Fruit fly (Drosophila melanogaster) whole organism, embryonic: Measurements from ENCODE around the gene CG43931.

Source experiments
- Ada2b ChIP-seq: fragments of 200-800 bp; sonication (Bioruptor generic); IDR thresholded peaks from 2 replicates; pipeline ENCODE4 v1.3.6; 2022; ENCODE audit warnings: missing biosample characterization, missing genetic modification characterization
- Asciz ChIP-seq: fragments of 200-800 bp; sonication (Bioruptor generic); optimal IDR thresholded peaks from 2 replicates; lab custom pipeline; 2017; ENCODE audit warnings: missing biosample characterization, mild to moderate bottlenecking, missing genetic modification characterization, missing genetic modification reagents
- C15 ChIP-seq: fragments of 200-800 bp; sonication (Bioruptor generic); IDR thresholded peaks from 3 replicates; pipeline ENCODE4 v1.3.6; 2022; ENCODE audit warnings: missing biosample characterization, missing genetic modification characterization
- CG1024 ChIP-seq: fragments of 200-800 bp; sonication (Bioruptor generic); IDR thresholded peaks from 2 replicates; pipeline ENCODE4 v1.3.6; 2022; ENCODE audit warnings: missing biosample characterization, missing genetic modification characterization
- CG10274 ChIP-seq: fragments of 200-800 bp; sonication (Bioruptor generic); optimal IDR thresholded peaks from 3 replicates; lab custom pipeline; 2017; ENCODE audit warnings: missing biosample characterization, mild to moderate bottlenecking, missing genetic modification characterization
- CG10462 ChIP-seq: fragments of 200-800 bp; sonication (Bioruptor generic); optimal IDR thresholded peaks from 2 replicates; lab custom pipeline; 2016; ENCODE audit warnings: missing biosample characterization, missing genetic modification characterization
- CG11504 ChIP-seq: fragments of 200-800 bp; sonication (Bioruptor generic); optimal IDR thresholded peaks from 3 replicates; lab custom pipeline; 2019; ENCODE audit warnings: missing biosample characterization, mild to moderate bottlenecking, missing genetic modification characterization, moderate library complexity
- CG11560 ChIP-seq: fragments of 200-800 bp; sonication (Bioruptor generic); IDR thresholded peaks from 3 replicates; pipeline ENCODE4 v1.3.6; 2022; ENCODE audit warnings: missing biosample characterization, missing genetic modification characterization
- CG14014 ChIP-seq: fragments of 200-800 bp; sonication (Bioruptor generic); IDR thresholded peaks from 2 replicates; pipeline ENCODE4 v1.3.6; 2022; ENCODE audit warnings: missing biosample characterization, missing genetic modification characterization
- CG1529 ChIP-seq: fragments of 200-800 bp; sonication (Bioruptor generic); optimal IDR thresholded peaks from 3 replicates; lab custom pipeline; 2018; ENCODE audit warnings: missing biosample characterization, missing genetic modification characterization
- CG16779 ChIP-seq: fragments of 200-800 bp; sonication (Bioruptor generic); IDR thresholded peaks from 2 replicates; pipeline ENCODE4 v1.3.6; 2022; ENCODE audit warnings: missing biosample characterization, missing genetic modification characterization
- CG16813 ChIP-seq: fragments of 200-800 bp; sonication (Bioruptor generic); IDR thresholded peaks from 3 replicates; pipeline ENCODE4 v1.3.6; 2022; ENCODE audit warnings: missing biosample characterization, missing genetic modification characterization; ENCODE audit not compliant: partially characterized antibody
- CG2120 ChIP-seq: fragments of 200-800 bp; sonication (Bioruptor generic); optimal IDR thresholded peaks from 3 replicates; lab custom pipeline; 2016; ENCODE audit warnings: missing biosample characterization, missing genetic modification characterization
- CG2129 ChIP-seq: fragments of 200-800 bp; sonication (Bioruptor generic); IDR thresholded peaks from 2 replicates; pipeline ENCODE4 v1.3.6; 2022; ENCODE audit warnings: missing biosample characterization, missing genetic modification characterization; ENCODE audit not compliant: partially characterized antibody
- CG2202 ChIP-seq: fragments of 200-800 bp; sonication (Bioruptor generic); optimal IDR thresholded peaks from 2 replicates; lab custom pipeline; 2018; ENCODE audit warnings: missing biosample characterization, mild to moderate bottlenecking, missing genetic modification characterization
- CG31441 ChIP-seq: fragments of 200-800 bp; sonication (Bioruptor generic); IDR thresholded peaks from 2 replicates; pipeline ENCODE4 v1.3.6; 2022; ENCODE audit warnings: missing biosample characterization, missing genetic modification characterization
- CG3163 ChIP-seq: fragments of 200-800 bp; sonication (Bioruptor generic); optimal IDR thresholded peaks from 3 replicates; lab custom pipeline; 2016; ENCODE audit warnings: missing biosample characterization, missing genetic modification characterization
- CG5180 ChIP-seq: fragments of 200-800 bp; sonication (Bioruptor generic); optimal IDR thresholded peaks from 3 replicates; lab custom pipeline; 2017; ENCODE audit warnings: missing biosample characterization, missing genetic modification characterization, mild to moderate bottlenecking, moderate library complexity, missing genetic modification reagents
- CG7271 ChIP-seq: fragments of 200-800 bp; sonication (Bioruptor generic); optimal IDR thresholded peaks from 2 replicates; lab custom pipeline; 2018; ENCODE audit warnings: missing biosample characterization, mild to moderate bottlenecking, missing genetic modification characterization, moderate library complexity
- CG9215 ChIP-seq: fragments of 200-800 bp; sonication (Bioruptor generic); IDR thresholded peaks from 2 replicates; pipeline ENCODE4 v1.3.6; 2022; ENCODE audit warnings: missing biosample characterization, missing genetic modification characterization
- D ChIP-seq, 2 experiments: fragments of 200-800 bp in 1 of 2; fragments of >200 bp in 1 of 2; sonication (Bioruptor generic) in 1 of 2; optimal IDR thresholded peaks; 2 replicates in 1 of 2; 3 replicates in 1 of 2; lab custom pipeline; 2017; ENCODE audit warnings: mild to moderate bottlenecking in 1 of 2, missing biosample characterization in 1 of 2, missing genetic modification characterization in 1 of 2, missing genetic modification reagents in 1 of 2
- D19B ChIP-seq: fragments of 200-800 bp; sonication (Bioruptor generic); optimal IDR thresholded peaks from 2 replicates; lab custom pipeline; 2017; ENCODE audit warnings: missing biosample characterization, mild to moderate bottlenecking, missing genetic modification characterization
- Dll ChIP-seq: fragments of 200-800 bp; sonication (Bioruptor generic); IDR thresholded peaks from 4 replicates; pipeline ENCODE4 v1.3.6; 2022; ENCODE audit warnings: missing biosample characterization, missing genetic modification characterization; ENCODE audit not compliant: partially characterized antibody
- Hey ChIP-seq: fragments of 200-800 bp; sonication (Bioruptor generic); optimal IDR thresholded peaks from 3 replicates; lab custom pipeline; 2018; ENCODE audit warnings: missing biosample characterization, mild to moderate bottlenecking, missing genetic modification characterization
- Hmx ChIP-seq: fragments of 200-800 bp; sonication (Bioruptor generic); optimal IDR thresholded peaks from 2 replicates; lab custom pipeline; 2016; ENCODE audit warnings: missing biosample characterization, missing genetic modification characterization
- Hr51 ChIP-seq, 2 experiments: fragments of 200-800 bp; sonication (Bioruptor generic); optimal IDR thresholded peaks; 2 replicates in 1 of 2; 3 replicates in 1 of 2; lab custom pipeline; 2016 to 2018; ENCODE audit warnings: missing biosample characterization in 2 of 2, missing genetic modification characterization in 2 of 2, mild to moderate bottlenecking in 1 of 2, moderate library complexity in 1 of 2
- Hsf ChIP-seq: fragments of 200-800 bp; sonication (Bioruptor generic); optimal IDR thresholded peaks from 3 replicates; lab custom pipeline; 2016; ENCODE audit warnings: missing biosample characterization, missing genetic modification characterization
- Lpt ChIP-seq: fragments of >200 bp; optimal IDR thresholded peaks from 2 replicates; lab custom pipeline; 2018; ENCODE audit warnings: missing biosample characterization, missing genetic modification characterization
- Med ChIP-seq: fragments of 200-800 bp; sonication (Bioruptor generic); peaks from one replicate; lab custom pipeline; 2016; ENCODE audit warnings: missing biosample characterization, missing genetic modification characterization, mild to moderate bottlenecking, inconsistent platforms, moderate library complexity
- NC2β ChIP-seq: fragments of 200-800 bp; sonication (Bioruptor generic); optimal IDR thresholded peaks from 2 replicates; lab custom pipeline; 2016; ENCODE audit warnings: missing biosample characterization, missing genetic modification characterization
- Optix ChIP-seq: fragments of 200-800 bp; sonication (Bioruptor generic); IDR thresholded peaks from 3 replicates; pipeline ENCODE4 v1.3.6; 2022; ENCODE audit warnings: missing biosample characterization, missing genetic modification characterization
- Poxn ChIP-seq: fragments of 200-800 bp; sonication (Bioruptor generic); IDR thresholded peaks from 2 replicates; pipeline ENCODE4 v1.3.6; 2022; ENCODE audit warnings: missing biosample characterization, missing genetic modification characterization
- Ravus ChIP-seq: fragments of 200-800 bp; sonication (Bioruptor generic); IDR thresholded peaks from 2 replicates; pipeline ENCODE4 v1.3.6; 2022; ENCODE audit warnings: missing biosample characterization, missing genetic modification characterization
- Scr ChIP-seq: fragments of 200-800 bp; sonication (Bioruptor generic); IDR thresholded peaks from 2 replicates; pipeline ENCODE4 v1.3.6; 2022; ENCODE audit warnings: missing biosample characterization, missing genetic modification characterization; ENCODE audit not compliant: partially characterized antibody
- Taf1 ChIP-seq: fragments of 200-800 bp; sonication (Bioruptor generic); IDR thresholded peaks from 2 replicates; pipeline ENCODE4 v1.3.6; 2022; ENCODE audit warnings: missing biosample characterization, missing genetic modification characterization
- ase ChIP-seq: fragments of 200-800 bp; sonication (Bioruptor generic); IDR thresholded peaks from 3 replicates; pipeline ENCODE4 v1.3.6; 2022; ENCODE audit warnings: missing biosample characterization, missing genetic modification characterization
- bab2 ChIP-seq: fragments of 200-800 bp; sonication (Bioruptor generic); optimal IDR thresholded peaks from 2 replicates; lab custom pipeline; 2016; ENCODE audit warnings: missing biosample characterization, missing genetic modification characterization
- corto ChIP-seq: fragments of 200-800 bp; sonication (Bioruptor generic); optimal IDR thresholded peaks from 2 replicates; lab custom pipeline; 2016; ENCODE audit warnings: missing biosample characterization, mild to moderate bottlenecking, missing genetic modification characterization, moderate library complexity
- ewg ChIP-seq: fragments of 200-800 bp; sonication (Bioruptor generic); optimal IDR thresholded peaks from 3 replicates; lab custom pipeline; 2017; ENCODE audit warnings: mild to moderate bottlenecking, missing biosample characterization, missing genetic modification reagents, missing genetic modification characterization
- ftz-f1 ChIP-seq: fragments of 200-800 bp; sonication (Bioruptor generic); optimal IDR thresholded peaks from 2 replicates; lab custom pipeline; 2016; ENCODE audit warnings: missing biosample characterization, missing genetic modification characterization
- gcm ChIP-seq: fragments of 200-800 bp; sonication (Bioruptor generic); optimal IDR thresholded peaks from 2 replicates; lab custom pipeline; 2019; ENCODE audit warnings: missing biosample characterization, mild to moderate bottlenecking, missing genetic modification characterization, moderate library complexity
- gt ChIP-seq: fragments of 200-800 bp; sonication (Bioruptor generic); IDR thresholded peaks from 2 replicates; pipeline ENCODE4 v1.3.6; 2022; ENCODE audit warnings: missing biosample characterization, missing genetic modification characterization
- hkb ChIP-seq, 2 experiments: fragments of 200-800 bp in 1 of 2; fragments of >200 bp in 1 of 2; sonication (Bioruptor generic) in 1 of 2; IDR thresholded peaks in 1 of 2; optimal IDR thresholded peaks in 1 of 2; 2 replicates each; pipeline versions ENCODE4 v1.3.6 to Lab custom; 2017 to 2022; ENCODE audit warnings: missing biosample characterization in 1 of 2, missing genetic modification characterization in 1 of 2
- jing ChIP-seq: fragments of 200-800 bp; sonication (Bioruptor generic); optimal IDR thresholded peaks from 2 replicates; lab custom pipeline; 2018; ENCODE audit warnings: missing biosample characterization, mild to moderate bottlenecking, missing genetic modification characterization
- ken ChIP-seq: fragments of 200-800 bp; sonication (Bioruptor generic); IDR thresholded peaks from 3 replicates; pipeline ENCODE4 v1.3.6; 2022; ENCODE audit warnings: missing biosample characterization, missing genetic modification characterization
- p53 ChIP-seq: fragments of 200-800 bp; sonication (Bioruptor generic); optimal IDR thresholded peaks from 2 replicates; lab custom pipeline; 2016; ENCODE audit warnings: missing biosample characterization, missing genetic modification characterization
- seq ChIP-seq: fragments of 200-800 bp; sonication (Bioruptor generic); IDR thresholded peaks from 2 replicates; pipeline ENCODE4 v1.3.6; 2022; ENCODE audit warnings: missing biosample characterization, missing genetic modification characterization
- sima ChIP-seq: fragments of 200-800 bp; sonication (Bioruptor generic); optimal IDR thresholded peaks from 2 replicates; lab custom pipeline; 2016; ENCODE audit warnings: missing biosample characterization, missing genetic modification characterization
- tgo ChIP-seq: fragments of 200-800 bp; sonication (Bioruptor generic); IDR thresholded peaks from 3 replicates; pipeline ENCODE4 v1.3.6; 2022; ENCODE audit warnings: missing biosample characterization, missing genetic modification characterization
- wdn ChIP-seq: fragments of 200-800 bp; sonication (Bioruptor generic); IDR thresholded peaks from 2 replicates; pipeline ENCODE4 v1.3.6; 2022; ENCODE audit warnings: missing biosample characterization, missing genetic modification characterization
- z ChIP-seq: fragments of 200-800 bp; sonication (Bioruptor generic); IDR thresholded peaks from 3 replicates; pipeline ENCODE4 v1.3.6; 2022; ENCODE audit warnings: missing biosample characterization, missing genetic modification characterization

The CG43931 gene

dm6 chr3L:20944180-20944579 is 46.8 kb downstream of the CG43931 start (continued):
- TF ChIP-seq gcm = peak; percentile 44
- no peak for TF ChIP-seq corto (GFP tag; lab: Kevin White, UChicago)
- TF ChIP-seq z = no peak
- TF ChIP-seq Scr = no peak
- TF ChIP-seq CG2129 = no peak
- no peak for TF ChIP-seq CG2120 (GFP tag; lab: Kevin White, UChicago)
- no peak for TF ChIP-seq Dll (GFP tag; lab: Robert Waterston, UW)
- TF ChIP-seq ftz-f1 (GFP tag; lab: Kevin White, UChicago) = no peak
- peak; percentile 16 for TF ChIP-seq CG5180 (GFP tag; lab: Kevin White, UChicago)
- no peak for TF ChIP-seq NC2β (GFP tag; lab: Kevin White, UChicago)
- TF ChIP-seq Hr51 (GFP tag; optimal IDR thresholded peaks at IDR 0.05; lab: Kevin White, UChicago) = peak in 1 of 2 experiments; percentile 42
- no peak for TF ChIP-seq Ravus (GFP tag; lab: Robert Waterston, UW)
- no peak for TF ChIP-seq Lpt (GFP tag; lab: Kevin White, UChicago)
- TF ChIP-seq Asciz (GFP tag; lab: Kevin White, UChicago) = peak; percentile 50
- TF ChIP-seq CG16779 (GFP tag; lab: Robert Waterston, UW) = no peak
- no peak for TF ChIP-seq CG1024 (GFP tag; lab: Robert Waterston, UW)
- no peak for TF ChIP-seq Hmx (GFP tag; lab: Kevin White, UChicago)
- no peak for TF ChIP-seq CG16813
- TF ChIP-seq Poxn (GFP tag; lab: Robert Waterston, UW) = no peak
- TF ChIP-seq ewg (GFP tag; lab: Kevin White, UChicago) = no peak
- no peak for TF ChIP-seq tgo
- no peak for TF ChIP-seq CG11504
- TF ChIP-seq CG7271 (tag; lab: Kevin White, UChicago) = no peak
- peak; percentile 17 for TF ChIP-seq CG3163 (GFP tag; lab: Kevin White, UChicago)
- no peak for TF ChIP-seq hkb (optimal IDR thresholded peaks at IDR 0.05; lab: Kevin White, UChicago)
- TF ChIP-seq hkb (GFP tag; IDR thresholded peaks at IDR 0.05; lab: Robert Waterston, UW) = no peak
- TF ChIP-seq CG14014 = no peak
- peak; percentile 25 for TF ChIP-seq Hey (tag; lab: Kevin White, UChicago)
- no peak for TF ChIP-seq jing (GFP tag; lab: Kevin White, UChicago)
- TF ChIP-seq CG2202 (tag; lab: Kevin White, UChicago) = peak; percentile 59
- TF ChIP-seq Med (GFP tag; lab: Kevin White, UChicago) = no peak
- no peak for TF ChIP-seq D19B (GFP tag; lab: Kevin White, UChicago)
- TF ChIP-seq CG31441 (GFP tag; lab: Robert Waterston, UW) = no peak; the same call in 1 of the 2 replicates
- no peak for TF ChIP-seq CG9215 (GFP tag; lab: Robert Waterston, UW)
- no peak for TF ChIP-seq Ada2b (GFP tag; lab: Robert Waterston, UW)
- TF ChIP-seq wdn (GFP tag; lab: Robert Waterston, UW) = no peak
- no peak for TF ChIP-seq ken (GFP tag; lab: Robert Waterston, UW)
- no peak for TF ChIP-seq seq
- TF ChIP-seq bab2 (GFP tag; lab: Kevin White, UChicago) = peak; percentile 53
- no peak for TF ChIP-seq gt (GFP tag; lab: Robert Waterston, UW)
- no peak for TF ChIP-seq CG10462 (GFP tag; lab: Kevin White, UChicago)
- TF ChIP-seq Hsf (GFP tag; lab: Kevin White, UChicago) = no peak
- TF ChIP-seq ase (GFP tag; lab: Robert Waterston, UW) = no peak
- TF ChIP-seq Optix = no peak
- no peak for TF ChIP-seq sima (GFP tag; lab: Kevin White, UChicago)
- no peak for TF ChIP-seq p53 (GFP tag; lab: Kevin White, UChicago)
- no peak for TF ChIP-seq D (optimal IDR thresholded peaks at IDR 0.05; lab: Kevin White, UChicago)
- TF ChIP-seq D (GFP tag; optimal IDR thresholded peaks at IDR 0.05; lab: Kevin White, UChicago) = peak; percentile 58
- no peak for TF ChIP-seq CG1529
- no peak for TF ChIP-seq CG11560
- no peak for TF ChIP-seq C15
- TF ChIP-seq CG10274 (GFP tag; lab: Kevin White, UChicago) = no peak
- no peak for TF ChIP-seq Taf1 (GFP tag; lab: Robert Waterston, UW)
